Fruit fly (Drosophila melanogaster) whole organism, pupa: ENCODE data around the gene CG45064.

Experiments
- CG13204 ChIP-seq: fragments of 200-800 bp; sonication (Bioruptor generic); optimal IDR thresholded peaks from 2 replicates; lab custom pipeline; 2018; ENCODE audit warnings: missing biosample characterization, mild to moderate bottlenecking, missing genetic modification characterization, moderate library complexity
- CG17806 ChIP-seq: fragments of 200-800 bp; sonication (Bioruptor generic); optimal IDR thresholded peaks from 2 replicates; lab custom pipeline; 2018; ENCODE audit warnings: missing biosample characterization, mild to moderate bottlenecking, missing genetic modification characterization, moderate library complexity
- Ets98B ChIP-seq: fragments of 200-800 bp; sonication (Bioruptor generic); IDR thresholded peaks from 2 replicates; pipeline ENCODE4 v1.3.6; 2022; ENCODE audit warnings: missing biosample characterization, missing genetic modification characterization
- Snoo ChIP-seq: fragments of 200-800 bp; sonication (Bioruptor generic); optimal IDR thresholded peaks from 3 replicates; lab custom pipeline; 2017; ENCODE audit warnings: missing biosample characterization, mild to moderate bottlenecking, missing genetic modification characterization, inconsistent platforms

- TF ChIP-seq CG13204 = no peak
- no peak for TF ChIP-seq Snoo (tag; lab: Kevin White, UChicago)
- TF ChIP-seq Ets98B = no peak
- no peak for TF ChIP-seq CG17806
Observed at dm6 chrX:14918750-14919247, 36.4 kb upstream of the CG45064 start, which contains the start of gene Eo.
